Fruit fly (Drosophila melanogaster): ENCODE results near the gene Pcif1.

The Pcif1 gene

DNA sequence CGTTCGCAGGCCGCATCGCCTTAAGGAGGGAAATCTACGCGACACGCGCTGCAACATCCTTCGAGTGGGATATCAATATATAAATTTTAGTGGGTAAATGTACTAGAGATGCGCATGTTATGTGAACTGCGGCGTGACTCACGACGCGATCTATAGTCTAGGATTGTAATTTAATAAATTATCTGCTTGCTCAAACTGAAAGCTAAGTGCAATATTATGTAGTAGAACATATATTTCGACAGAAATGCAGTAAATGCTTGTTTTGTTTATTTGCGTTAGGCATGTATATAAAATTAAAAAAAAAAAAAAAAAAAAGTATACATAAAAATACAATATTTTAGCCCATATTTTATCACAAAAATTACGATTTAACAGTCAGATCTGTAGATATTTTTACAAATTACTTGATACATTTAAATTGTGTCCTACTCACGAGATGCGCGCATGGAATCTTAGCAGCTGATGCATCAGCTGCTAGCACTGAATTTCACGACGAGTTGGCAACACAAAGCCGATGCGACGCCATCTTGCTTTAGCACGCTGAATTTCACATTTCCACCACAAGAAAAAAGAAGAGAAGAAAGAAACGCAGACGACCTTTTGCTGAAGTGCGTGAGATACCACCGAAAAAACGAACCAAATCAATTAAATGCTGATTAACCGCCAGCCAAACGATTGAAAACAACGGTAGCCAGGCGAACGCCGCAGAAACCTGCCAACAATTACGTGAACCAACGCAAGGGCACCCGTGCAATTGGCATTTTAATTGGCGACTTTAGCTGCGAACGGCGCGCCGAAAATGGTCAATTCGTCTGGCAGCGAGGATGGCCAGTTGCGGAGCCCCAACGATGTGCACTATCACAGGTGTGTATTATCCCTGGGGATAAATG, 14.8 kb downstream of the Pcif1 start, which contains the start of the genes CG4042 and Pitslre:
CG4042 (minus strand) TSS at position 507 of the 890 bp plus-strand sequence.
Pitslre (plus strand) TSS at position 528 of the 890 bp plus-strand sequence.
- TF ChIP-seq CG11617 (GFP tag; optimal IDR thresholded peaks at IDR 0.05) (no peak), ovo (GFP tag; optimal IDR thresholded peaks at IDR 0.05) (no peak), bab1 (GFP tag; optimal IDR thresholded peaks at IDR 0.05) (no peak), CG5204 (GFP tag; optimal IDR thresholded peaks at IDR 0.05) (no peak), CG12768 (GFP tag; optimal IDR thresholded peaks at IDR 0.05) (no peak), Clk (GFP tag; optimal IDR thresholded peaks at IDR 0.05) (no peak), CG14711 (tag; optimal IDR thresholded peaks at IDR 0.05) (no peak), Hr96 (GFP tag; optimal IDR thresholded peaks at IDR 0.05) (no peak), CG33017 (tag; optimal IDR thresholded peaks at IDR 0.05) (no peak), CG1620 (GFP tag; optimal IDR thresholded peaks at IDR 0.05) (peak; percentile 13), cnc (optimal IDR thresholded peaks at IDR 0.05) (no peak), pad (GFP tag; optimal IDR thresholded peaks at IDR 0.05) (no peak), cic (GFP tag; optimal IDR thresholded peaks at IDR 0.05) (no peak), Crg-1 (GFP tag; optimal IDR thresholded peaks at IDR 0.05) (peak; percentile 28), tj (GFP tag; optimal IDR thresholded peaks at IDR 0.05) (peak; percentile 2), Mnt (GFP tag; optimal IDR thresholded peaks at IDR 0.05) (peak; percentile 77), CG7101 (tag; optimal IDR thresholded peaks at IDR 0.05) (peak; percentile 9), kay (GFP tag; ENCODE audit: borderline replicate concordance) (peak; percentile 66), toe (GFP tag; optimal IDR thresholded peaks at IDR 0.05) (peak; percentile 63), CG7045 (GFP tag; optimal IDR thresholded peaks at IDR 0.05) (no peak)

dm6 chr3L:20769350-20769749, 16.6 kb downstream of the Pcif1 start, which contains the start of the genes CG4074 and CG4186:
Gene CG4074 (minus strand): TSS chr3L:20769500.
Gene CG4186 (plus strand): TSS chr3L:20769586.
- TF ChIP-seq kay (GFP tag; ENCODE audit: borderline replicate concordance) (peak; percentile 66), CG5204 (GFP tag; optimal IDR thresholded peaks at IDR 0.05) (no peak), Clk (GFP tag; optimal IDR thresholded peaks at IDR 0.05) (no peak), bab1 (GFP tag; optimal IDR thresholded peaks at IDR 0.05) (peak; percentile 17), Mnt (GFP tag; optimal IDR thresholded peaks at IDR 0.05) (peak; percentile 18), CG11617 (GFP tag; optimal IDR thresholded peaks at IDR 0.05) (peak; percentile 17)

- TF ChIP-seq CG33017 (tag; optimal IDR thresholded peaks at IDR 0.05): no peak
- TF ChIP-seq CG11617 (GFP tag; optimal IDR thresholded peaks at IDR 0.05): no peak
- no peak for TF ChIP-seq ovo (GFP tag; optimal IDR thresholded peaks at IDR 0.05)
- TF ChIP-seq CG5204 (GFP tag; optimal IDR thresholded peaks at IDR 0.05): no peak
- no peak for TF ChIP-seq bab1 (GFP tag; optimal IDR thresholded peaks at IDR 0.05)
- no peak for TF ChIP-seq CG1620 (GFP tag; optimal IDR thresholded peaks at IDR 0.05)
- TF ChIP-seq cic (GFP tag; optimal IDR thresholded peaks at IDR 0.05): no peak
- TF ChIP-seq CG14711 (tag; optimal IDR thresholded peaks at IDR 0.05): no peak
Observed at dm6 chr3L:20767227-20767626, 18.8 kb downstream of the Pcif1 start.

DNA sequence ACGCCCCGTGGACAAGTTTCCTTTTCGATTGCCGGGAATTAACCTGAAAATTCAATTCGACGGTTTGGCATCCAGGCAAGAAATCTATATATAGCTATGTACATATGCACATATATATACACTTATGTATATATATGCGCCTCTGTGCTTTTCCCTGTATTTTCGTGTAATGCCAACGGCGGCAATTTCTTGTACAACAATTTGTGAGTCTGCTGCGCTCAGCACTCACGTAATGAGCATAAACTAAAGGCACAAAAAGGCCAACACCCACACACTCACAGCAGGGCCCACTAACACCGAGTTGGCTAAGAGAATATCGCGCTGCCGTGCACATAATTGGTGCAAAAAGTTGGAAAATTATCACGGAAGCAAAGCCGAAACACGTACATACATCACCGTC, 24.5 kb downstream of the Pcif1 start:
- TF ChIP-seq CG33017 (tag; optimal IDR thresholded peaks at IDR 0.05): no peak
- TF ChIP-seq tj (GFP tag; optimal IDR thresholded peaks at IDR 0.05): peak; percentile 78

DNA sequence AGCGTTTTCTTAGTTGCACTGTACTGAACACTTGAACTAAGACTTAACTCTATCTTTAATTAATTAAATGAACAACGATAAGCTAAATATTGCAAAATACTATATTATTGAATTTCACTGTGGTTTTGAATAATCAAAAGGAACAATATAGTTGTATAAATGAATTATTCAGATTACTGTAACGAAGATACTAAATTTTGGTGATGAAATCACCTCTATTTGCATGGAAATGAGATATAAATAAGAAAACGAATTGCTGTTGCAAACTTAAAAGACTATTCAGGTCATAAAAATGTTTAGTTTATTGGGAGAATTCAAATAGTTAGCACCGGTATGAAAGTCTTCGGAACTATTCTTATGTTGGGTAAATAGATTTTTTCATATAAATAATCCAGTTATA, 27.4 kb downstream of the Pcif1 start, which contains the start of gene CG43251:
CG43251 (plus strand) TSS at position 301 of the 400 bp plus-strand sequence.
- no peak for TF ChIP-seq kay (GFP tag; ENCODE audit: borderline replicate concordance)
- no peak for TF ChIP-seq Crg-1 (GFP tag; optimal IDR thresholded peaks at IDR 0.05)
- no peak for TF ChIP-seq CG7101 (tag; optimal IDR thresholded peaks at IDR 0.05)
- TF ChIP-seq CG33017 (tag; optimal IDR thresholded peaks at IDR 0.05): no peak
- TF ChIP-seq cic (GFP tag; optimal IDR thresholded peaks at IDR 0.05): no peak
- TF ChIP-seq CG12768 (GFP tag; optimal IDR thresholded peaks at IDR 0.05): no peak
- TF ChIP-seq CG7045 (GFP tag; optimal IDR thresholded peaks at IDR 0.05): no peak
- no peak for TF ChIP-seq Hr96 (GFP tag; optimal IDR thresholded peaks at IDR 0.05)
- no peak for TF ChIP-seq cnc (optimal IDR thresholded peaks at IDR 0.05)
- TF ChIP-seq CG14711 (tag; optimal IDR thresholded peaks at IDR 0.05): no peak
- no peak for TF ChIP-seq pad (GFP tag; optimal IDR thresholded peaks at IDR 0.05)
- TF ChIP-seq CG5204 (GFP tag; optimal IDR thresholded peaks at IDR 0.05): no peak

- TF ChIP-seq ovo (GFP tag; optimal IDR thresholded peaks at IDR 0.05) (no peak), CG11617 (GFP tag; optimal IDR thresholded peaks at IDR 0.05) (no peak), bab1 (GFP tag; optimal IDR thresholded peaks at IDR 0.05) (no peak)
Observed at dm6 chr3L:20755585-20755984, 30.4 kb downstream of the Pcif1 start, which contains the start of gene CG33912. Gene CG33912 (minus strand): TSS chr3L:20755685.

- no peak for TF ChIP-seq toe (GFP tag; optimal IDR thresholded peaks at IDR 0.05)
- no peak for TF ChIP-seq CG7101 (tag; optimal IDR thresholded peaks at IDR 0.05)
- no peak for TF ChIP-seq Hr96 (GFP tag; optimal IDR thresholded peaks at IDR 0.05)
- no peak for TF ChIP-seq CG7045 (GFP tag; optimal IDR thresholded peaks at IDR 0.05)
- TF ChIP-seq CG11617 (GFP tag; optimal IDR thresholded peaks at IDR 0.05): no peak
- no peak for TF ChIP-seq Crg-1 (GFP tag; optimal IDR thresholded peaks at IDR 0.05)
- TF ChIP-seq Mnt (GFP tag; optimal IDR thresholded peaks at IDR 0.05): no peak
- TF ChIP-seq tj (GFP tag; optimal IDR thresholded peaks at IDR 0.05): no peak
- TF ChIP-seq kay (GFP tag; ENCODE audit: borderline replicate concordance): no peak
- no peak for TF ChIP-seq CG33017 (tag; optimal IDR thresholded peaks at IDR 0.05)
- TF ChIP-seq pad (GFP tag; optimal IDR thresholded peaks at IDR 0.05): no peak
- no peak for TF ChIP-seq CG1620 (GFP tag; optimal IDR thresholded peaks at IDR 0.05)
Observed at dm6 chr3L:20752964-20753363, 33.0 kb downstream of the Pcif1 start.

All from whole organism, adult.